Worm (Caenorhabditis elegans) whole organism, L2 larva: ENCODE measurements around the gene nspe-6.

ENCODE experiments used
- C34F6.9 ChIP-seq: fragments of 150-350 bp; optimal IDR thresholded peaks from 2 replicates; lab custom pipeline; 2014; ENCODE audit warnings: missing biosample characterization, missing genetic modification characterization
- ZK546.5 ChIP-seq: sonication (generic microtip); optimal IDR thresholded peaks from 2 replicates; lab custom pipeline; 2017; ENCODE audit warnings: missing biosample characterization, missing genetic modification characterization
- alr-1 ChIP-seq: fragments of 150-350 bp; optimal IDR thresholded peaks from 2 replicates; lab custom pipeline; 2014; ENCODE audit warnings: missing biosample characterization, missing genetic modification characterization
- aly-2 ChIP-seq: fragments of 150-350 bp; optimal IDR thresholded peaks from 2 replicates; lab custom pipeline; 2014; ENCODE audit warnings: missing biosample characterization, missing genetic modification characterization
- ama-1 ChIP-seq: fragments of 150-350 bp; optimal IDR thresholded peaks from 2 replicates; lab custom pipeline; 2018; ENCODE audit warnings: inconsistent platforms
- blmp-1 ChIP-seq: sonication (generic microtip); optimal IDR thresholded peaks from 2 replicates; lab custom pipeline; 2017; ENCODE audit warnings: missing genetic modification characterization, mild to moderate bottlenecking, missing compliant biosample characterization, antibody characterized with exemption, moderate library complexity; ENCODE audit not compliant: insufficient read depth
- ceh-82 ChIP-seq: fragments of 150-350 bp; optimal IDR thresholded peaks from 2 replicates; lab custom pipeline; 2014; ENCODE audit warnings: missing biosample characterization, missing genetic modification characterization
- crh-2 ChIP-seq: sonication (generic microtip); optimal IDR thresholded peaks from 2 replicates; lab custom pipeline; 2017; ENCODE audit warnings: missing biosample characterization, missing genetic modification characterization
- dmd-4 ChIP-seq: sonication (generic microtip); optimal IDR thresholded peaks from 2 replicates; lab custom pipeline; 2017; ENCODE audit warnings: missing biosample characterization, missing genetic modification characterization
- egl-27 ChIP-seq: sonication (generic microtip); optimal IDR thresholded peaks from 3 replicates; lab custom pipeline; 2017; ENCODE audit warnings: missing biosample characterization, missing genetic modification reagents, missing genetic modification characterization
- elt-1 ChIP-seq: fragments of 150-350 bp; optimal IDR thresholded peaks from 2 replicates; lab custom pipeline; 2014; ENCODE audit warnings: missing biosample characterization, missing genetic modification characterization
- elt-3 ChIP-seq: sonication (generic microtip); optimal IDR thresholded peaks from 2 replicates; lab custom pipeline; 2017; ENCODE audit warnings: missing biosample characterization, missing genetic modification characterization
- fos-1 ChIP-seq: fragments of 150-350 bp; optimal IDR thresholded peaks from 2 replicates; lab custom pipeline; 2014; ENCODE audit warnings: missing biosample characterization, missing genetic modification characterization
- gmeb-1 ChIP-seq: fragments of 150-350 bp; optimal IDR thresholded peaks from 2 replicates; lab custom pipeline; 2014; ENCODE audit warnings: missing biosample characterization, missing genetic modification characterization
- lin-13 ChIP-seq: fragments of 150-350 bp; optimal IDR thresholded peaks from 2 replicates; lab custom pipeline; 2014; ENCODE audit warnings: missing biosample characterization, missing genetic modification reagents, missing genetic modification characterization
- lin-39 ChIP-seq: fragments of 150-350 bp; optimal IDR thresholded peaks from 2 replicates; lab custom pipeline; 2014; ENCODE audit warnings: missing biosample characterization, missing genetic modification reagents, missing genetic modification characterization
- lsy-2 ChIP-seq, 2 experiments: fragments of 150-350 bp in 1 of 2; sonication (generic microtip) in 1 of 2; optimal IDR thresholded peaks; 2 replicates each; lab custom pipeline; 2014 to 2017; ENCODE audit warnings: missing biosample characterization in 2 of 2, missing genetic modification characterization in 2 of 2
- mbf-1 ChIP-seq: sonication (generic microtip); optimal IDR thresholded peaks from 2 replicates; lab custom pipeline; 2017; ENCODE audit warnings: missing biosample characterization, missing genetic modification characterization
- mdl-1 ChIP-seq, 2 experiments: fragments of 150-350 bp in 1 of 2; sonication (generic microtip) in 1 of 2; optimal IDR thresholded peaks; 2 replicates each; lab custom pipeline; 2017; ENCODE audit warnings: missing biosample characterization in 2 of 2, missing genetic modification characterization in 2 of 2
- nhr-10 ChIP-seq: sonication (generic microtip); optimal IDR thresholded peaks from 2 replicates; lab custom pipeline; 2017; ENCODE audit warnings: missing biosample characterization, missing genetic modification characterization
- nhr-12 ChIP-seq: fragments of 150-350 bp; optimal IDR thresholded peaks from 2 replicates; lab custom pipeline; 2014; ENCODE audit warnings: missing biosample characterization, missing genetic modification characterization
- nhr-129 ChIP-seq: fragments of 150-350 bp; optimal IDR thresholded peaks from 2 replicates; lab custom pipeline; 2014; ENCODE audit warnings: missing biosample characterization, missing genetic modification characterization
- nhr-21 ChIP-seq: fragments of 150-350 bp; optimal IDR thresholded peaks from 2 replicates; lab custom pipeline; 2014; ENCODE audit warnings: missing biosample characterization, missing genetic modification characterization
- nhr-23 ChIP-seq: fragments of 150-350 bp; optimal IDR thresholded peaks from 2 replicates; lab custom pipeline; 2014; ENCODE audit warnings: missing biosample characterization, missing genetic modification reagents, missing genetic modification characterization
- nhr-237 ChIP-seq: fragments of 150-350 bp; optimal IDR thresholded peaks from 2 replicates; lab custom pipeline; 2014; ENCODE audit warnings: missing biosample characterization, missing genetic modification characterization
- nhr-25 ChIP-seq: fragments of 150-350 bp; sonication (generic microtip); optimal IDR thresholded peaks from 3 replicates; lab custom pipeline; 2014; ENCODE audit warnings: missing biosample characterization, missing genetic modification characterization
- nhr-77 ChIP-seq: fragments of 150-350 bp; optimal IDR thresholded peaks from 2 replicates; lab custom pipeline; 2014; ENCODE audit warnings: missing biosample characterization, missing genetic modification characterization
- sem-4 ChIP-seq: fragments of 150-350 bp; optimal IDR thresholded peaks from 2 replicates; lab custom pipeline; 2014; ENCODE audit warnings: missing biosample characterization, missing genetic modification reagents, missing genetic modification characterization
- sma-3 ChIP-seq: sonication (generic microtip); optimal IDR thresholded peaks from 2 replicates; lab custom pipeline; 2016; ENCODE audit warnings: missing genetic modification reagents, missing genetic modification characterization, missing compliant biosample characterization
- sma-9 ChIP-seq, 2 experiments: fragments of 150-350 bp in 1 of 2; sonication (generic microtip) in 1 of 2; optimal IDR thresholded peaks; 2 replicates each; lab custom pipeline; 2014 to 2016; ENCODE audit warnings: missing genetic modification characterization in 2 of 2, mild to moderate bottlenecking in 1 of 2, missing biosample characterization in 1 of 2, missing compliant biosample characterization in 1 of 2, missing genetic modification reagents in 1 of 2, moderate library complexity in 1 of 2
- snpc-4 ChIP-seq: fragments of 150-350 bp; optimal IDR thresholded peaks from 2 replicates; lab custom pipeline; 2014; ENCODE audit warnings: missing biosample characterization, missing genetic modification characterization
- unc-39 ChIP-seq: fragments of 150-350 bp; optimal IDR thresholded peaks from 2 replicates; lab custom pipeline; 2014; ENCODE audit warnings: missing biosample characterization, missing genetic modification characterization
- unc-62 ChIP-seq: fragments of 150-350 bp; optimal IDR thresholded peaks from 2 replicates; lab custom pipeline; 2014; ENCODE audit warnings: missing biosample characterization, missing genetic modification reagents, missing genetic modification characterization
- ztf-1 ChIP-seq: fragments of 200-800 bp; sonication (Bioruptor generic); conservative IDR thresholded peaks from 2 replicates; pipeline ENCODE4 v1.3.6; 2022; ENCODE audit warnings: missing genetic modification characterization, missing compliant biosample characterization
- ztf-11 ChIP-seq: sonication (generic microtip); optimal IDR thresholded peaks from 2 replicates; lab custom pipeline; 2017; ENCODE audit warnings: missing biosample characterization, missing genetic modification characterization
- ztf-4 ChIP-seq: fragments of 150-350 bp; optimal IDR thresholded peaks from 2 replicates; lab custom pipeline; 2014; ENCODE audit warnings: missing biosample characterization, missing genetic modification characterization

nspe-6 gene

DNA sequence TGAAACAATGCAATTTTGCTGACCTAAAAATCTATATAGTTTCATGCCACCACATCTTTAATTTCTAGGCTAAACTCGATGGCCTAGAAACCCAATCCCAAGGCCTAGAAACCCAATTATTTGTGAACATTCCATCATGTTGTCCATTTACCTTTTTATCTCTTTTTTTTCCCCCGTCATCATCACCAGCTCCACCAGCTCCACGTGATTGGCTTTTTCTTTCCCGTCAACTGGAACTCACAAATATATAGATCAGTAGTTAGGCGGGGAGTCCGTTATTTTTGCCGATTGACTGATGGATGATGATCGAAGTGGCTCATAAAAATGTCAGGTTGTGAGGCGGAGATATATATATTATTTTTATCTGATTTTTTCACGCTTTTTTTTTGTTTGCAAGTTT lies 42.4 kb upstream of the nspe-6 start:
- TF ChIP-seq lsy-2 (tag; optimal IDR thresholded peaks at IDR 0.05; lab: Kevin White, UChicago), result no peak
- no peak for TF ChIP-seq nhr-23
- peak; percentile 3 for TF ChIP-seq nhr-129
- no peak for TF ChIP-seq ZK546.5 (tag; lab: Kevin White, UChicago)
- no peak for TF ChIP-seq ama-1 (lab: Kevin White, UChicago)
- no peak for TF ChIP-seq unc-39 (tag; lab: Kevin White, UChicago)
- TF ChIP-seq C34F6.9 (tag; lab: Kevin White, UChicago), result no peak
- peak; percentile 14 for TF ChIP-seq snpc-4 (tag; lab: Kevin White, UChicago)
- no peak for TF ChIP-seq aly-2 (tag; lab: Kevin White, UChicago)
- no peak for TF ChIP-seq alr-1
- no peak for TF ChIP-seq nhr-237 (tag; lab: Kevin White, UChicago)
- TF ChIP-seq dmd-4, result no peak
- TF ChIP-seq nhr-25, result no peak

DNA sequence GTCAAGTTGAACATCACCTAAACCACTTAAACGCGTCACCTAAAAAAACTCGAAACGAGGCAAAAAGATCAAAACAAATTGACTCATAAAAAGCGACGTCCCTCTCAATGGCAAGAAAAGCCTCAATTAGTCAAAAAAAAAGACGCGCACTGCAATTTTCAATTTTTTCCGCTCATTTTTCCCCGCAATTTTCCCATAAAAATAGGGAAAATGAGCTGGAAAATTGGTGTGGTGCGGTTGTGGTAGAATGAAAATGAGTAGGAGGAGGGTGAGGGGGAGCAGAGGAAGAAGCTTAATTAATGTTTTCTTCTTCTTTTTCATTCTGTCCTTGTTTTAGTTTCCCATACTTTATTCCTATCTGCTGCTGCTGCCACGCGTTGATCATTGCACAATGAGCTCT lies 41.6 kb upstream of the nspe-6 start:
- TF ChIP-seq ztf-11 (tag; lab: Kevin White, UChicago) (no peak), sma-9 (GFP tag; optimal IDR thresholded peaks at IDR 0.05; lab: Kevin White, UChicago) (no peak), sma-9 (tag; optimal IDR thresholded peaks at IDR 0.05; lab: Kevin White, UChicago) (no peak), blmp-1 (tag; lab: Kevin White, UChicago) (no peak), nhr-25 (no peak), nhr-12 (tag; lab: Kevin White, UChicago) (no peak), ztf-4 (tag; lab: Kevin White, UChicago) (no peak), alr-1 (no peak), nhr-77 (no peak)
- TF ChIP-seq, all 48 proteins: peak for 0

ce11 chrII:12655816-12656215 lies 39.8 kb upstream of the nspe-6 start:
- no peak for TF ChIP-seq lin-13 (GFP tag; lab: Kevin White, UChicago)

DNA sequence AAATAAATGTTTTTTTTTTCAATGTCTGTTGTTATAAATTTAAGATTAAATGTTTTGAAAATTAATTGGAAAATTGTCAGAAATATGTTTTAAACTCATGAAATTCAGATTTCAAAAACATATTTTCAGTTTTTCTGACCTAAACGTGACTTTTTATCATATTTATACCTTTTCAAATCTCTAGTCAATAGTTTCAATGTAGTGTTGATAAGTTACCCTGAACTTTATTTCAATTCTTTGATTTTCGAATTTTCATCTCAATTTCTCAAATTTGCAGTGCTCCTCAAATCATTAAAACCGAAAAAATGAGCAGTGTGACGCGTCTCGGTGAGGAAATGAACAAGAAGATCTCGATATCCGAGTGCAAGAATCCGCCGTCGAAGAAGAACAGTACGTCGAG lies 38.5 kb upstream of the nspe-6 start, which contains the start of gene rgs-4:
Gene rgs-4 (plus strand): TSS at position 301 of the 400 bp plus-strand sequence.
- TF ChIP-seq nhr-21 (no peak), sem-4 (tag; lab: Kevin White, UChicago) (no peak), nhr-237 (tag; lab: Kevin White, UChicago) (no peak), lsy-2 (tag; optimal IDR thresholded peaks at IDR 0.05; lab: Kevin White, UChicago) (no peak), ceh-82 (tag; lab: Kevin White, UChicago) (no peak), snpc-4 (tag; lab: Kevin White, UChicago) (no peak), dmd-4 (no peak)

- TF ChIP-seq elt-3 (no peak), fos-1 (tag; lab: Kevin White, UChicago) (no peak), lin-13 (GFP tag; lab: Kevin White, UChicago) (no peak), alr-1 (no peak), snpc-4 (tag; lab: Kevin White, UChicago) (no peak), nhr-129 (no peak), unc-62 (GFP tag; lab: Kevin White, UChicago) (no peak), gmeb-1 (no peak), sma-3 (GFP tag; lab: Kevin White, UChicago) (no peak), blmp-1 (tag; lab: Kevin White, UChicago) (no peak), mbf-1 (tag; lab: Kevin White, UChicago) (no peak), nhr-21 (no peak), unc-39 (tag; lab: Kevin White, UChicago) (no peak), mdl-1 (tag; optimal IDR thresholded peaks at IDR 0.05; lab: Kevin White, UChicago) (no peak), crh-2 (tag; lab: Kevin White, UChicago) (no peak)
These were observed 24.4 kb upstream of the nspe-6 start, which contains the start of gene nhr-235 for ce11 chrII:12640370-12640769. nhr-235 (plus strand) TSS chrII:12640670.

- TF ChIP-seq nhr-10 (tag; lab: Kevin White, UChicago), result no peak
- no peak for TF ChIP-seq lin-39 (tag; lab: Kevin White, UChicago)
- TF ChIP-seq ZK546.5 (tag; lab: Kevin White, UChicago), result no peak
- no peak for TF ChIP-seq elt-1 (tag; lab: Kevin White, UChicago)
- no peak for TF ChIP-seq nhr-23
- no peak for TF ChIP-seq crh-2 (tag; lab: Kevin White, UChicago)
- no peak for TF ChIP-seq mbf-1 (tag; lab: Kevin White, UChicago)
- TF ChIP-seq nhr-237 (tag; lab: Kevin White, UChicago), result no peak
- TF ChIP-seq lin-13 (GFP tag; lab: Kevin White, UChicago), result no peak
- TF ChIP-seq sma-9 (GFP tag; optimal IDR thresholded peaks at IDR 0.05; lab: Kevin White, UChicago), result no peak
- TF ChIP-seq sma-9 (tag; optimal IDR thresholded peaks at IDR 0.05; lab: Kevin White, UChicago), result no peak
- TF ChIP-seq ztf-1 (GFP tag; lab: Robert Waterston, UW), result no peak
- no peak for TF ChIP-seq elt-3
- no peak for TF ChIP-seq egl-27 (tag; lab: Kevin White, UChicago)
- no peak for TF ChIP-seq sma-3 (GFP tag; lab: Kevin White, UChicago)
- TF ChIP-seq, all 48 proteins: peak for 0
These were observed 20.6 kb upstream of the nspe-6 start, which contains the start of gene nhr-234 for ce11 chrII:12636602-12637001. nhr-234 (plus strand) TSS chrII:12636678.
